Fruit fly (Drosophila melanogaster) whole organism, embryonic: ENCODE results near the gene Sf3b1.

Source experiments
- Antp ChIP-seq: fragments of 200-800 bp; sonication (Bioruptor generic); optimal IDR thresholded peaks from 3 replicates; lab custom pipeline; 2016; ENCODE audit warnings: missing biosample characterization, missing genetic modification characterization
- Bdp1 ChIP-seq: fragments of 200-800 bp; sonication (Bioruptor generic); optimal IDR thresholded peaks from 3 replicates; lab custom pipeline; 2016; ENCODE audit warnings: missing biosample characterization, missing genetic modification characterization
- CG11093 ChIP-seq: fragments of 200-800 bp; sonication (Bioruptor generic); IDR thresholded peaks from 3 replicates; pipeline ENCODE4 v1.3.6; 2022; ENCODE audit warnings: missing biosample characterization, missing genetic modification characterization
- CG12104 ChIP-seq: fragments of 200-800 bp; sonication (Bioruptor generic); optimal IDR thresholded peaks from 3 replicates; lab custom pipeline; 2016; ENCODE audit warnings: missing biosample characterization, missing genetic modification characterization
- CG12155 ChIP-seq: fragments of 200-800 bp; sonication (Bioruptor generic); optimal IDR thresholded peaks from 3 replicates; lab custom pipeline; 2016; ENCODE audit warnings: missing biosample characterization, missing genetic modification characterization
- CG12236 ChIP-seq: fragments of 200-800 bp; sonication (Bioruptor generic); optimal IDR thresholded peaks from 2 replicates; lab custom pipeline; 2016; ENCODE audit warnings: missing biosample characterization, missing genetic modification characterization
- CG12942 ChIP-seq: fragments of 200-800 bp; sonication (Bioruptor generic); optimal IDR thresholded peaks from 3 replicates; lab custom pipeline; 2016; ENCODE audit warnings: missing biosample characterization, missing genetic modification characterization
- CG13296 ChIP-seq: fragments of 200-800 bp; sonication (Bioruptor generic); optimal IDR thresholded peaks from 3 replicates; lab custom pipeline; 2018; ENCODE audit warnings: missing biosample characterization, mild to moderate bottlenecking, missing genetic modification characterization
- CG14441 ChIP-seq: fragments of 200-800 bp; sonication (Bioruptor generic); IDR thresholded peaks from 2 replicates; pipeline ENCODE4 v1.3.6; 2022; ENCODE audit warnings: missing biosample characterization, missing genetic modification characterization
- CG14710 ChIP-seq: fragments of 200-800 bp; sonication (Bioruptor generic); optimal IDR thresholded peaks from 3 replicates; lab custom pipeline; 2019; ENCODE audit warnings: missing biosample characterization, mild to moderate bottlenecking, missing genetic modification characterization, moderate library complexity
- CG16863 ChIP-seq: fragments of 200-800 bp; sonication (Bioruptor generic); optimal IDR thresholded peaks from 3 replicates; lab custom pipeline; 2016; ENCODE audit warnings: missing biosample characterization, missing genetic modification characterization
- CG17328 ChIP-seq: fragments of 200-800 bp; sonication (Bioruptor generic); IDR thresholded peaks from 2 replicates; pipeline ENCODE4 v1.3.6; 2022; ENCODE audit warnings: missing biosample characterization, missing genetic modification characterization
- CG3281 ChIP-seq: fragments of 200-800 bp; sonication (Bioruptor generic); optimal IDR thresholded peaks from 3 replicates; lab custom pipeline; 2017; ENCODE audit warnings: missing biosample characterization, mild to moderate bottlenecking, missing genetic modification characterization
- CG33213 ChIP-seq: fragments of 200-800 bp; sonication (Bioruptor generic); optimal IDR thresholded peaks from 3 replicates; lab custom pipeline; 2016; ENCODE audit warnings: missing biosample characterization, missing genetic modification characterization
- CG34422 ChIP-seq: fragments of 200-800 bp; sonication (Bioruptor generic); IDR thresholded peaks from 3 replicates; pipeline ENCODE4 v1.3.6; 2022; ENCODE audit warnings: missing biosample characterization, missing genetic modification characterization
- CG43689 ChIP-seq: fragments of 200-800 bp; sonication (Bioruptor generic); IDR thresholded peaks from 2 replicates; pipeline ENCODE4 v1.3.6; 2022; ENCODE audit warnings: missing biosample characterization, missing genetic modification characterization
- CG6765 ChIP-seq: fragments of 200-800 bp; sonication (Bioruptor generic); optimal IDR thresholded peaks from 3 replicates; lab custom pipeline; 2017; ENCODE audit warnings: missing biosample characterization, mild to moderate bottlenecking, missing genetic modification characterization
- CG8478 ChIP-seq: fragments of >200 bp; optimal IDR thresholded peaks from 2 replicates; lab custom pipeline; 2018
- CG8924 ChIP-seq: fragments of 200-800 bp; optimal IDR thresholded peaks from 3 replicates; lab custom pipeline; 2019; ENCODE audit warnings: missing biosample characterization, mild to moderate bottlenecking, missing genetic modification characterization, moderate library complexity
- CG9437 ChIP-seq: fragments of 200-800 bp; sonication (Bioruptor generic); optimal IDR thresholded peaks from 2 replicates; lab custom pipeline; 2018; ENCODE audit warnings: missing biosample characterization, mild to moderate bottlenecking, missing genetic modification characterization
- CG9817 ChIP-seq: fragments of 200-800 bp; sonication (Bioruptor generic); optimal IDR thresholded peaks from 2 replicates; lab custom pipeline; 2018; ENCODE audit warnings: missing biosample characterization, mild to moderate bottlenecking, missing genetic modification characterization, moderate library complexity
- CHES-1-like ChIP-seq: fragments of 200-800 bp; sonication (Bioruptor generic); optimal IDR thresholded peaks from 2 replicates; lab custom pipeline; 2016; ENCODE audit warnings: missing biosample characterization, missing genetic modification characterization
- Camta ChIP-seq: fragments of 200-800 bp; sonication (Bioruptor generic); optimal IDR thresholded peaks from 2 replicates; lab custom pipeline; 2016; ENCODE audit warnings: missing biosample characterization, missing genetic modification characterization
- CrebB ChIP-seq: fragments of 200-800 bp; sonication (Bioruptor generic); optimal IDR thresholded peaks from 3 replicates; lab custom pipeline; 2018; ENCODE audit warnings: missing biosample characterization, mild to moderate bottlenecking, missing genetic modification characterization
- Doc2 ChIP-seq: fragments of 200-800 bp; sonication (Bioruptor generic); IDR thresholded peaks from 2 replicates; pipeline ENCODE4 v1.3.6; 2022; ENCODE audit warnings: missing biosample characterization, missing genetic modification characterization
- Doc3 ChIP-seq: fragments of 200-800 bp; sonication (Bioruptor generic); IDR thresholded peaks from 3 replicates; pipeline ENCODE4 v1.3.6; 2022; ENCODE audit warnings: missing biosample characterization, missing genetic modification characterization; ENCODE audit not compliant: partially characterized antibody
- Hmx ChIP-seq: fragments of 200-800 bp; sonication (Bioruptor generic); optimal IDR thresholded peaks from 2 replicates; lab custom pipeline; 2016; ENCODE audit warnings: missing biosample characterization, missing genetic modification characterization
- MBD-R2 ChIP-seq: fragments of 200-800 bp; sonication (Bioruptor generic); IDR thresholded peaks from 2 replicates; pipeline ENCODE4 v1.3.6; 2022; ENCODE audit warnings: missing biosample characterization, missing genetic modification characterization
- NFAT ChIP-seq: fragments of 200-800 bp; sonication (Bioruptor generic); IDR thresholded peaks from 2 replicates; pipeline ENCODE4 v1.3.6; 2022; ENCODE audit warnings: missing biosample characterization, missing genetic modification characterization
- Sry-β ChIP-seq: fragments of 200-800 bp; sonication (Bioruptor generic); optimal IDR thresholded peaks from 2 replicates; lab custom pipeline; 2018; ENCODE audit warnings: missing biosample characterization, mild to moderate bottlenecking, missing genetic modification characterization, moderate library complexity
- Ssrp ChIP-seq: fragments of 200-800 bp; sonication (Bioruptor generic); optimal IDR thresholded peaks from 2 replicates; lab custom pipeline; 2018; ENCODE audit warnings: missing biosample characterization, mild to moderate bottlenecking, missing genetic modification characterization, moderate library complexity
- YL-1 ChIP-seq: fragments of 200-800 bp; sonication (Bioruptor generic); optimal IDR thresholded peaks from 3 replicates; lab custom pipeline; 2017; ENCODE audit warnings: missing biosample characterization, mild to moderate bottlenecking, missing genetic modification characterization
- danr ChIP-seq: fragments of 200-800 bp; sonication (Bioruptor generic); IDR thresholded peaks from 2 replicates; pipeline ENCODE4 v1.3.6; 2022; ENCODE audit warnings: missing biosample characterization, missing genetic modification characterization
- emc ChIP-seq: fragments of 200-800 bp; sonication (Bioruptor generic); optimal IDR thresholded peaks from 2 replicates; lab custom pipeline; 2016; ENCODE audit warnings: missing biosample characterization, missing genetic modification characterization
- esg ChIP-seq: fragments of 200-800 bp; sonication (Bioruptor generic); conservative IDR thresholded peaks from 2 replicates; pipeline ENCODE4 v1.3.6; 2022; ENCODE audit warnings: missing biosample characterization, missing genetic modification characterization
- gcm ChIP-seq: fragments of 200-800 bp; sonication (Bioruptor generic); optimal IDR thresholded peaks from 2 replicates; lab custom pipeline; 2019; ENCODE audit warnings: missing biosample characterization, mild to moderate bottlenecking, missing genetic modification characterization, moderate library complexity
- grn ChIP-seq: fragments of 200-800 bp; sonication (Bioruptor generic); optimal IDR thresholded peaks from 3 replicates; lab custom pipeline; 2017; ENCODE audit warnings: missing biosample characterization, missing genetic modification characterization
- gt ChIP-seq: fragments of 200-800 bp; sonication (Bioruptor generic); IDR thresholded peaks from 2 replicates; pipeline ENCODE4 v1.3.6; 2022; ENCODE audit warnings: missing biosample characterization, missing genetic modification characterization
- hb ChIP-seq: fragments of 200-800 bp; sonication (Bioruptor generic); IDR thresholded peaks from 3 replicates; pipeline ENCODE4 v1.3.6; 2022; ENCODE audit warnings: missing biosample characterization, missing genetic modification characterization; ENCODE audit not compliant: partially characterized antibody
- knrl ChIP-seq: fragments of 200-800 bp; sonication (Bioruptor generic); IDR thresholded peaks from 3 replicates; pipeline ENCODE4 v1.3.6; 2022; ENCODE audit warnings: missing biosample characterization, missing genetic modification characterization; ENCODE audit not compliant: partially characterized antibody
- lbe ChIP-seq: fragments of 200-800 bp; sonication (Bioruptor generic); optimal IDR thresholded peaks from 2 replicates; lab custom pipeline; 2016; ENCODE audit warnings: missing biosample characterization, mild to moderate bottlenecking, missing genetic modification characterization
- mam ChIP-seq: fragments of 200-800 bp; sonication (Bioruptor generic); optimal IDR thresholded peaks from 3 replicates; lab custom pipeline; 2016; ENCODE audit warnings: missing biosample characterization, missing genetic modification characterization
- nau ChIP-seq: fragments of 200-800 bp; sonication (Bioruptor generic); optimal IDR thresholded peaks from 3 replicates; lab custom pipeline; 2017; ENCODE audit warnings: missing biosample characterization, mild to moderate bottlenecking, missing genetic modification characterization, missing genetic modification reagents
- otp ChIP-seq: fragments of 200-800 bp; sonication (Bioruptor generic); IDR thresholded peaks from 3 replicates; pipeline ENCODE4, ENCODE4 v1.3.6; 2022; ENCODE audit warnings: missing biosample characterization, missing genetic modification characterization
- peb ChIP-seq: fragments of 200-800 bp; sonication (Bioruptor generic); IDR thresholded peaks from 2 replicates; pipeline ENCODE4 v1.3.6; 2022; ENCODE audit warnings: missing biosample characterization, missing genetic modification characterization
- rib ChIP-seq: fragments of 200-800 bp; sonication (Bioruptor generic); IDR thresholded peaks from 2 replicates; pipeline ENCODE4 v1.3.6; 2022; ENCODE audit warnings: missing biosample characterization, missing genetic modification characterization
- ro ChIP-seq: fragments of 200-800 bp; sonication (Bioruptor generic); IDR thresholded peaks from 2 replicates; pipeline ENCODE4 v1.3.6; 2022; ENCODE audit warnings: missing biosample characterization, missing genetic modification characterization
- tin ChIP-seq: fragments of 200-800 bp; sonication (Bioruptor generic); optimal IDR thresholded peaks from 3 replicates; lab custom pipeline; 2016; ENCODE audit warnings: missing biosample characterization, missing genetic modification characterization
- ttk ChIP-seq: fragments of 200-800 bp; sonication (Bioruptor generic); IDR thresholded peaks from 2 replicates; pipeline ENCODE4 v2.1.2; 2022; ENCODE audit warnings: missing biosample characterization, missing genetic modification characterization
- zen2 ChIP-seq: fragments of 200-800 bp; sonication (Bioruptor generic); IDR thresholded peaks from 3 replicates; pipeline ENCODE4 v1.3.6; 2022; ENCODE audit warnings: missing biosample characterization, missing genetic modification characterization; ENCODE audit not compliant: partially characterized antibody
- zfh1 ChIP-seq: fragments of 200-800 bp; sonication (Bioruptor generic); IDR thresholded peaks from 3 replicates; pipeline ENCODE4 v1.3.6; 2022; ENCODE audit warnings: missing biosample characterization, missing genetic modification characterization

Sf3b1 gene

DNA sequence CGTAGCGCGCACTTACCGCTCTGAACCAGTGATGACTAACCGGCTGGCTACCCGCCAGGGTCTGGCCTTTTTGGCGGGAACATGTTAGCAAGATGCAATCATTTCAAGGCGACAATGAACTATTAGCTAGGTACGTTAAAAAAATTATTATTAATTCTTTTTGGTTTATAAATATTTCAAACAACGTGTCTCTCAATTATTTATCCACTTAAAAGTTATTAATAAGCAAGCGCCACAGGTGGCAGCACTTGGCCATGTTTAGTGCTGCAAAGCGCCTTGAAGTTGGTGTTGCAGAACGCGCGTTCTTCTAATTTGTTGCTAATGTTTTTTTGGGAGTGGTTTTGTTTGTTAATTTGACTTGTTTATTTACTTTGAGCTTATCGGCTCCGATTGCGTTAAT lies 6.1 kb downstream of the Sf3b1 start, which contains the start of the genes Ipk2 and cold (continued):
- no peak; the same call in 1 of the 2 replicates for TF ChIP-seq NFAT (GFP tag; lab: Robert Waterston, UW)
- TF ChIP-seq CG17328 (GFP tag; lab: Robert Waterston, UW): 0 out of 2 replicates have a peak, but pooled peaks have one; percentile 11
- peak; percentile 73 for TF ChIP-seq CG14441 (GFP tag; lab: Robert Waterston, UW)
- peak; percentile 44 for TF ChIP-seq CG12236
- TF ChIP-seq mam (GFP tag; lab: Kevin White, UChicago): peak; percentile 89
- peak; percentile 49 for TF ChIP-seq esg (GFP tag; lab: Robert Waterston, UW)
- TF ChIP-seq Camta (GFP tag; lab: Kevin White, UChicago): peak; percentile 78
- TF ChIP-seq Hmx (GFP tag; lab: Kevin White, UChicago): no peak
- TF ChIP-seq CG33213: peak; percentile 78
- peak; percentile 83 for TF ChIP-seq CG3281
- peak; percentile 40 for TF ChIP-seq CG6765 (GFP tag; lab: Kevin White, UChicago)
- TF ChIP-seq rib (GFP tag; lab: Robert Waterston, UW): peak; percentile 43; the same call in 1 of the 2 replicates
- TF ChIP-seq peb (GFP tag; lab: Robert Waterston, UW): peak; percentile 16; the same call in 1 of the 2 replicates
- peak; percentile 80 for TF ChIP-seq lbe
- no peak for TF ChIP-seq hb (GFP tag; lab: Robert Waterston, UW)
- TF ChIP-seq Doc3: no peak
- TF ChIP-seq Sry-β (GFP tag; lab: Kevin White, UChicago): peak; percentile 99
- TF ChIP-seq CG12942 (GFP tag; lab: Kevin White, UChicago): peak; percentile 68
- TF ChIP-seq Antp: peak; percentile 67
- TF ChIP-seq CG13296 (GFP tag; lab: Kevin White, UChicago): peak; percentile 79
- peak; percentile 31 for TF ChIP-seq CrebB (tag; lab: Kevin White, UChicago)
- TF ChIP-seq ttk (GFP tag; lab: Robert Waterston, UW): peak; percentile 51; the same call in 1 of the 2 replicates
- TF ChIP-seq CG43689 (GFP tag; lab: Robert Waterston, UW): 0 out of 2 replicates have a peak, but pooled peaks have one; percentile 10
- peak; percentile 41; the same call in 1 of the 3 replicates for TF ChIP-seq knrl (GFP tag; lab: Robert Waterston, UW)
- TF ChIP-seq MBD-R2 (GFP tag; lab: Robert Waterston, UW): peak; percentile 97
- TF ChIP-seq CG8924 (tag; lab: Kevin White, UChicago): peak; percentile 96
- peak; percentile 48; the same call in 1 of the 3 replicates for TF ChIP-seq CG11093 (GFP tag; lab: Robert Waterston, UW)
- TF ChIP-seq zen2 (GFP tag; lab: Robert Waterston, UW): no peak
- TF ChIP-seq CG9817: peak; percentile 85
- peak; percentile 84 for TF ChIP-seq CHES-1-like (GFP tag; lab: Kevin White, UChicago)
- TF ChIP-seq otp (GFP tag; lab: Robert Waterston, UW): 0 out of 3 replicates have a peak, but pooled peaks have one; percentile 64
- TF ChIP-seq Doc2: no peak
- no peak for TF ChIP-seq grn (GFP tag; lab: Kevin White, UChicago)
- peak; percentile 72 for TF ChIP-seq Ssrp (tag; lab: Kevin White, UChicago)
- TF ChIP-seq ro (GFP tag; lab: Robert Waterston, UW): no peak
- peak; percentile 64 for TF ChIP-seq CG16863 (GFP tag; lab: Kevin White, UChicago)
- peak; percentile 79 for TF ChIP-seq Bdp1 (GFP tag; lab: Kevin White, UChicago)
- no peak for TF ChIP-seq CG8478 (lab: Kevin White, UChicago)
- peak; percentile 92 for TF ChIP-seq CG9437
- TF ChIP-seq CG34422: peak; percentile 51; the same call in 2 of the 3 replicates
- TF ChIP-seq gcm: no peak
- TF ChIP-seq CG12104 (GFP tag; lab: Kevin White, UChicago): peak; percentile 64
- no peak for TF ChIP-seq gt (GFP tag; lab: Robert Waterston, UW)
- TF ChIP-seq emc (GFP tag; lab: Kevin White, UChicago): no peak
- TF ChIP-seq nau: no peak
- TF ChIP-seq danr: peak; percentile 41; the same call in 1 of the 2 replicates
- TF ChIP-seq zfh1: peak; percentile 59; the same call in 2 of the 3 replicates
- TF ChIP-seq tin (GFP tag; lab: Kevin White, UChicago): peak; percentile 85
- peak; percentile 86 for TF ChIP-seq CG12155
- TF ChIP-seq CG14710 (tag; lab: Kevin White, UChicago): peak; percentile 93
- TF ChIP-seq YL-1: peak; percentile 93
